Worm (Caenorhabditis elegans) whole organism, L3 larva: ENCODE results near the gene oig-1.

Source experiments
- aly-2 ChIP-seq: fragments of 150-350 bp; optimal IDR thresholded peaks from 2 replicates; lab custom pipeline; 2014; ENCODE audit warnings: missing biosample characterization, missing genetic modification characterization
- ama-1 ChIP-seq: fragments of 150-350 bp; optimal IDR thresholded peaks from 2 replicates; lab custom pipeline; 2018
- ceh-16 ChIP-seq: sonication (generic microtip); optimal IDR thresholded peaks from 2 replicates; lab custom pipeline; 2017; ENCODE audit warnings: missing biosample characterization, missing genetic modification characterization
- ceh-82 ChIP-seq: fragments of 150-350 bp; optimal IDR thresholded peaks from 2 replicates; lab custom pipeline; 2014; ENCODE audit warnings: missing biosample characterization, missing genetic modification characterization
- ceh-9 ChIP-seq: sonication (generic microtip); optimal IDR thresholded peaks from 2 replicates; lab custom pipeline; 2018; ENCODE audit warnings: missing biosample characterization, missing genetic modification characterization
- daf-12 ChIP-seq: fragments of 150-350 bp; optimal IDR thresholded peaks from 2 replicates; lab custom pipeline; 2014; ENCODE audit warnings: missing biosample characterization, missing genetic modification reagents, missing genetic modification characterization
- egl-5 ChIP-seq: fragments of 150-350 bp; optimal IDR thresholded peaks from 2 replicates; lab custom pipeline; 2017; ENCODE audit warnings: missing biosample characterization, missing genetic modification reagents, missing genetic modification characterization, inconsistent platforms
- elt-1 ChIP-seq: fragments of 150-350 bp; optimal IDR thresholded peaks from 2 replicates; lab custom pipeline; 2014; ENCODE audit warnings: missing biosample characterization, missing genetic modification characterization
- elt-3 ChIP-seq, 3 experiments: fragments of 150-350 bp in 1 of 3; sonication (generic microtip) in 2 of 3; optimal IDR thresholded peaks; 2 replicates in 2 of 3; 4 replicates in 1 of 3; lab custom pipeline; 2014 to 2017; ENCODE audit warnings: missing biosample characterization in 3 of 3, missing genetic modification characterization in 3 of 3
- eor-1 ChIP-seq, 2 experiments: fragments of 150-350 bp; optimal IDR thresholded peaks; 2 replicates each; lab custom pipeline; 2014 to 2018; ENCODE audit warnings: missing biosample characterization in 2 of 2, missing genetic modification characterization in 2 of 2
- fkh-10 ChIP-seq: sonication (generic microtip); optimal IDR thresholded peaks from 2 replicates; lab custom pipeline; 2017; ENCODE audit warnings: missing biosample characterization, missing genetic modification reagents, missing genetic modification characterization
- fkh-2 ChIP-seq: fragments of 150-350 bp; optimal IDR thresholded peaks from 2 replicates; lab custom pipeline; 2014; ENCODE audit warnings: missing biosample characterization, missing genetic modification reagents, missing genetic modification characterization
- hmg-11 ChIP-seq: sonication (generic microtip); optimal IDR thresholded peaks from 2 replicates; lab custom pipeline; 2016; ENCODE audit warnings: missing genetic modification characterization, missing compliant biosample characterization
- jun-1 ChIP-seq: fragments of 150-350 bp; optimal IDR thresholded peaks from 2 replicates; lab custom pipeline; 2014; ENCODE audit warnings: missing biosample characterization, missing genetic modification reagents, missing genetic modification characterization
- lin-15B ChIP-seq: fragments of 150-350 bp; optimal IDR thresholded peaks from 2 replicates; lab custom pipeline; 2014; ENCODE audit warnings: missing biosample characterization, missing genetic modification characterization
- lin-39 ChIP-seq: fragments of 150-350 bp; optimal IDR thresholded peaks from 2 replicates; lab custom pipeline; 2018; ENCODE audit warnings: missing biosample characterization, missing genetic modification reagents, missing genetic modification characterization
- mdl-1 ChIP-seq: fragments of 150-350 bp; optimal IDR thresholded peaks from 2 replicates; lab custom pipeline; 2014; ENCODE audit warnings: missing biosample characterization, missing genetic modification characterization
- mml-1 ChIP-seq: fragments of 150-350 bp; sonication (generic microtip); optimal IDR thresholded peaks from 3 replicates; lab custom pipeline; 2014; ENCODE audit warnings: missing biosample characterization, missing genetic modification characterization
- nfya-1 ChIP-seq: sonication (generic microtip); optimal IDR thresholded peaks from 2 replicates; lab custom pipeline; 2017; ENCODE audit warnings: missing genetic modification characterization, mild to moderate bottlenecking, missing compliant biosample characterization, antibody characterized with exemption, moderate library complexity; ENCODE audit not compliant: insufficient read depth
- nhr-11 ChIP-seq: fragments of 150-350 bp; optimal IDR thresholded peaks from 2 replicates; lab custom pipeline; 2014; ENCODE audit warnings: missing biosample characterization, missing genetic modification characterization
- nhr-23 ChIP-seq: fragments of 150-350 bp; optimal IDR thresholded peaks from 2 replicates; lab custom pipeline; 2014; ENCODE audit warnings: missing biosample characterization, missing genetic modification reagents, missing genetic modification characterization
- nhr-237 ChIP-seq: fragments of 150-350 bp; optimal IDR thresholded peaks from 2 replicates; lab custom pipeline; 2014; ENCODE audit warnings: missing biosample characterization, missing genetic modification characterization
- nhr-25 ChIP-seq: sonication (generic microtip); optimal IDR thresholded peaks from 2 replicates; lab custom pipeline; 2017; ENCODE audit warnings: missing biosample characterization, missing genetic modification characterization
- nhr-67 ChIP-seq: fragments of 150-350 bp; optimal IDR thresholded peaks from 2 replicates; lab custom pipeline; 2014; ENCODE audit warnings: missing biosample characterization, missing genetic modification characterization
- nhr-77 ChIP-seq: fragments of 150-350 bp; optimal IDR thresholded peaks from 2 replicates; lab custom pipeline; 2014; ENCODE audit warnings: missing biosample characterization, missing genetic modification characterization
- pha-4 ChIP-seq: fragments of 150-350 bp; optimal IDR thresholded peaks from 2 replicates; lab custom pipeline; 2014; ENCODE audit warnings: missing biosample characterization, missing genetic modification reagents, missing genetic modification characterization
- sea-2 ChIP-seq: fragments of 150-350 bp; sonication (generic microtip); optimal IDR thresholded peaks from 4 replicates; lab custom pipeline; 2014; ENCODE audit warnings: missing biosample characterization, missing genetic modification reagents, missing genetic modification characterization
- skn-1 ChIP-seq: fragments of 150-350 bp; optimal IDR thresholded peaks from 2 replicates; lab custom pipeline; 2014; ENCODE audit warnings: missing biosample characterization, missing genetic modification characterization
- snpc-4 ChIP-seq: fragments of 150-350 bp; optimal IDR thresholded peaks from 2 replicates; lab custom pipeline; 2014; ENCODE audit warnings: missing biosample characterization, missing genetic modification characterization
- tbx-2 ChIP-seq: sonication (generic microtip); optimal IDR thresholded peaks from 2 replicates; lab custom pipeline; 2016; ENCODE audit warnings: mild to moderate bottlenecking, missing genetic modification characterization, missing compliant biosample characterization
- unc-39 ChIP-seq: sonication (generic microtip); optimal IDR thresholded peaks from 4 replicates; lab custom pipeline; 2017; ENCODE audit warnings: missing biosample characterization, missing genetic modification characterization
- ztf-11 ChIP-seq: fragments of 150-350 bp; optimal IDR thresholded peaks from 2 replicates; lab custom pipeline; 2014; ENCODE audit warnings: missing biosample characterization, missing genetic modification characterization
- ztf-4 ChIP-seq: fragments of 150-350 bp; optimal IDR thresholded peaks from 2 replicates; lab custom pipeline; 2014; ENCODE audit warnings: missing biosample characterization, missing genetic modification characterization

The oig-1 gene

DNA sequence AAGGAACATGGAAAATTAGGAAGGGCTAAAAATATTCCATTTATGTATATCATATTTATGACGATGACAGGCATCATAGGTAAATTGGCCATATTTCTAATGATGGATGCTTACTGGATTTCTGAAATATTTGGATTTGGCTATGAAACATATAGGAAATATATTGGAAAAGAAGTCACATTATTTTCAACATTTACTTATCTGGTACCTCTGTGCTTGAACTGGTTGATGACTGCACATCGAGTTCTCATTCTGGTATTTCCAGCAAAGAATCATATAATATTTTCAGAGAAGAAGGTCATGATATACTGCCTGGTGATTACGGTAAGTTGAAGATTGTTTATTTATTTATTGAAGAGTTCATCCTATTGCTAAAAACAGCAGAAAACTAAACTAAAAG is 7.2 kb upstream of the oig-1 start, which contains the start of gene srxa-5:
Gene srxa-5, plus strand, starts transcription at position 301 of the 400 bp plus-strand sequence.
- TF ChIP-seq eor-1 (tag; optimal IDR thresholded peaks at IDR 0.05; lab: Kevin White, UChicago) (no peak), mml-1 (tag; lab: Kevin White, UChicago) (no peak), pha-4 (tag; lab: Kevin White, UChicago) (no peak), ztf-4 (tag; lab: Kevin White, UChicago) (no peak), nhr-11 (tag; lab: Kevin White, UChicago) (no peak), egl-5 (no peak), ama-1 (lab: Kevin White, UChicago) (no peak)

DNA sequence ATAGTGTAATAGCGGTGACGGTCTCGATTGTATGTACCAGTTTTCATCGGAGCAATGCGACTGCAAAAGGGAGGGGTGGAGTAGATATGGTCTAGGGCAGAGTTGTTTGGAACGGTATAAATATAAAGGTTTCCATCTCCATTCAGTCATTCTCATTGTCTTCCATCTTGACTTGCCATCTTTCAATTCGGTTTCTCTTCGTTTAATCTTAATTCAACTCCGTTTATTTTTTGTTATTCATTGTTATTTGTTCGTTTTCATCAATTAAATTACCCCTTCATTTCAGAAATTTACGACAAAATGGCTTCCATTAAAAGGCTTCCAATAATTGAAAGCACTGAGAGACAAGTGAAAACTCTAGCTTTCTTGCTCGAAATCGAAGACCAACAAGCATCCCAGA is 5.6 kb upstream of the oig-1 start, which contains the start of gene C09E7.11:
Gene C09E7.11, plus strand, starts transcription at position 301 of the 400 bp plus-strand sequence.
- TF ChIP-seq skn-1 (tag; lab: Kevin White, UChicago) (no peak), ztf-11 (tag; lab: Kevin White, UChicago) (no peak), lin-15B (tag; lab: Kevin White, UChicago) (no peak)

DNA sequence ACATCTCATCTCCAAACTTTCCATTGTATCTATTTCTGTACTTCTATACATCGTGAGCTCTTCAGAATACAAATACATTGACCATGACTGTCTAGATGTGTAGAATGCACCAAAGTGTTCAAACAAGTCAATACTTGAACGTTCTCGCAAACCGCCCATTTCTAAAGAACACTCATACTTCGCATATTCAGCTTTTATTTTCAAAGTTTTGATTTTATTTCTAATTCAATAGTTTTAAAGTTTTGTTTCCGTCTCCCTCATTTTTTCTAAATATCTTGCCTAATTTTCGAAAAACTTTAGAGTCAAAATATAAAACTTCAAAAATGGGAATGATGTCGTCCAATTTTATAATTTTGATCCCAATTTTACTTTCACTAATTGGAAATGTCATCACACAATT is 2.4 kb upstream of the oig-1 start, which contains the start of gene pqn-10:
Gene pqn-10, plus strand, starts transcription at position 301 of the 400 bp plus-strand sequence.
- no peak for TF ChIP-seq nhr-237
- no peak for TF ChIP-seq jun-1 (tag; lab: Kevin White, UChicago)
- no peak for TF ChIP-seq sea-2 (GFP tag; lab: Kevin White, UChicago)
- TF ChIP-seq ceh-16 = no peak
- no peak for TF ChIP-seq elt-1 (tag; lab: Kevin White, UChicago)
- no peak for TF ChIP-seq lin-39 (tag; lab: Kevin White, UChicago)
- TF ChIP-seq nhr-23 (tag; lab: Kevin White, UChicago) = no peak
- no peak for TF ChIP-seq nfya-1
- no peak for TF ChIP-seq fkh-10 (GFP tag; lab: Kevin White, UChicago)
- no peak for TF ChIP-seq nhr-67
- TF ChIP-seq snpc-4 (tag; lab: Kevin White, UChicago) = no peak
- TF ChIP-seq, all 47 proteins: peak for 0

DNA sequence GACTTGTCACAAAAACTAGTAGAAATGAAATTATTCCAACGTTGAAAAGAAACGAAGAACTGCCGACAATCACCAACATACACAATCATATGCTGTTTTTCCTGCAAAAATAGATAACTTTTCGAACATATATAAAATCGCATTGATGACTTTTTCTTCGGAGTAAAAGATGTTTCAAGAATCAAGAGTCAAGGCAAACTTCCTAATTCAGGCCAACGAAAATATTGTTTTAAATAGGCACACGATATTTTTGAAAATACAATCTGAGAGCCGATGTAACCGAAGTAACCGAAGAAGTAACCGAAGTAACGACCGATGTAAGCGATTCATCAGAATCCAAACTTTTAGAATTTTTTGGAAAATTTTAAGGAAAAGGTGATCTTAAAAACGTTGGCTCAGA is 5.5 kb downstream of the oig-1 start, which contains the start of gene C09E7.10:
Gene C09E7.10, minus strand, starts transcription at position 101 of the 400 bp plus-strand sequence.
- no peak for TF ChIP-seq ztf-4 (tag; lab: Kevin White, UChicago)
- no peak for TF ChIP-seq eor-1 (tag; optimal IDR thresholded peaks at IDR 0.05; lab: Kevin White, UChicago)
- no peak for TF ChIP-seq elt-3 (tag; optimal IDR thresholded peaks at IDR 0.05; lab: Kevin White, UChicago)
- no peak for TF ChIP-seq tbx-2 (tag; lab: Kevin White, UChicago)
- no peak for TF ChIP-seq pha-4 (tag; lab: Kevin White, UChicago)
- no peak for TF ChIP-seq snpc-4 (tag; lab: Kevin White, UChicago)
- TF ChIP-seq daf-12 (tag; lab: Kevin White, UChicago) = no peak
- no peak for TF ChIP-seq nhr-67
- TF ChIP-seq ceh-9 (tag; lab: Kevin White, UChicago) = no peak
- no peak for TF ChIP-seq unc-39 (tag; lab: Kevin White, UChicago)
- no peak for TF ChIP-seq jun-1 (tag; lab: Kevin White, UChicago)
- no peak for TF ChIP-seq mdl-1 (tag; lab: Kevin White, UChicago)
- TF ChIP-seq fkh-10 (GFP tag; lab: Kevin White, UChicago) = no peak
- no peak for TF ChIP-seq nhr-77 (tag; lab: Kevin White, UChicago)
- no peak for TF ChIP-seq hmg-11 (tag; lab: Kevin White, UChicago)
- no peak for TF ChIP-seq nfya-1
- TF ChIP-seq fkh-2 = no peak

DNA sequence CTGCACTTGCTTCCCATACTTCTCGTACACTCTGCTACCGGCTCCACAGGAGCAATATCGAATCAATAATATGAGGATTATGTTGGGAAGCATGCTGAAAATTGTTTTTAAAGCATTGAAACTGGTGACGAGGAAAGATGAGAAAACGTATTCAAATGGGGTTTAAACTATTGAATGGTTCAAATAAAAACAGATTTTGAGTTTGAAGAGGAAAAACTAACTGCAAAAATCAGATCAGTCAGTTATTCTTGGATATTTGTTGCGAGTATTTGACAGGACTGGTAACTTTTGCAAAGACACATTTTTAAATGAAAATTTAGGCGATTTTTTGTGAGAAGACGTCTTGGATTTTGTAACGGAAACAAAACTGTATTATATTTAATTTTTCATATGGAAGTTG is 10.8 kb downstream of the oig-1 start, which contains the start of gene acr-5:
Gene acr-5, minus strand, starts transcription at position 101 of the 400 bp plus-strand sequence.
- no peak for TF ChIP-seq nfya-1
- no peak for TF ChIP-seq aly-2 (tag; lab: Kevin White, UChicago)
- TF ChIP-seq unc-39 (tag; lab: Kevin White, UChicago) = no peak
- no peak for TF ChIP-seq lin-15B (tag; lab: Kevin White, UChicago)
- TF ChIP-seq mdl-1 (tag; lab: Kevin White, UChicago) = no peak
- no peak for TF ChIP-seq nhr-25 (tag; lab: Kevin White, UChicago)
- no peak for TF ChIP-seq ceh-82 (tag; lab: Kevin White, UChicago)
